Fruit fly (Drosophila melanogaster): ENCODE data around the gene shop.

The shop gene

DNA sequence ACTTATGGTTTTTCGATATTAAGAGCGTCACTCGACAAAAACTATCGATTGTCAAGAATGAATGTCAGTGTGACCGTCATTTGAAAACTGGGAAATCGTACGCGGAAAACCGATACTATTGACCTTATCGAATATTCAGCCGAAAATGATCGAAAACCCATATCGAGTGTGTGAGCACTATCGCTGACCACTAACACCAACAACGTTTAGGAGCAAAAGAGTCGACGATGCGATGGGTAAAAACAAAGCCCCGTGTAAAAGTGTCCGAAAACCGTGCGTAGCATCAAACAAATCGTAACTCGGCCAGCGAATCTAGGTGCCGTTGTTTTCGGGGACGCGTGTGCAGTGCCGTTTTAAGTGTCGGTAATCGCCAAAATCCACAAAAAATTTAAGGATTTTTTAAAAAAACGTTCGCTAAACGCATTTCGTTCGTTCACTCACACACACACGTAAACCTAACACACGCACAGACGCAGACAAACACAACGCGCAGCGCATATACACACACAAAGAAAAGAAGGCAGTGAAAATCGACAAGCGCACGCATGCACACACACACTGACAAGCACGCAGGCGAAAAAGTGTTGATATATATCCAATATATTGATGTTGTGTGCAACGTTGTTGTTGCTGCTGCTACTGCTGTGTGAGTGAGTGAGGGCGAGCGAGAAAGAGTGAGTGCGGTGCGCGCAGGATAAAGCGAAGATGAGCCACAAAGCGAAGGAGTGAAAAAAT lies 15.5 kb upstream of the shop start, which contains the start of the genes CG7326 and Dora (continued):
- TF ChIP-seq CG34376 (GFP tag; optimal IDR thresholded peaks at IDR 0.05): peak; percentile 44
- no peak for TF ChIP-seq lilli (GFP tag; optimal IDR thresholded peaks at IDR 0.05)
- peak; percentile 94 for TF ChIP-seq CG6791 (GFP tag; IDR thresholded peaks at IDR 0.05; ENCODE audit: partially characterized antibody)
- no peak for TF ChIP-seq Dad (GFP tag; optimal IDR thresholded peaks at IDR 0.05)
- TF ChIP-seq CG5245 (GFP tag; optimal IDR thresholded peaks at IDR 0.05): no peak
- peak; percentile 16 for TF ChIP-seq HmgD (GFP tag; optimal IDR thresholded peaks at IDR 0.05)
- TF ChIP-seq CG9609 (GFP tag; optimal IDR thresholded peaks at IDR 0.05): no peak
- TF ChIP-seq mld (GFP tag; IDR thresholded peaks at IDR 0.05; ENCODE audit: partially characterized antibody): peak; percentile 89
- TF ChIP-seq Deaf1 (tag; optimal IDR thresholded peaks at IDR 0.05): peak; percentile 48
- peak; percentile 29 for TF ChIP-seq Fer1 (GFP tag; optimal IDR thresholded peaks at IDR 0.05)
- TF ChIP-seq CG3281 (GFP tag; optimal IDR thresholded peaks at IDR 0.05): peak; percentile 5
- no peak for TF ChIP-seq CG9727 (GFP tag; optimal IDR thresholded peaks at IDR 0.05)
- TF ChIP-seq CTCF (GFP tag; optimal IDR thresholded peaks at IDR 0.05): no peak
- no peak for TF ChIP-seq abd-A (tag; optimal IDR thresholded peaks at IDR 0.05)
- no peak for TF ChIP-seq CG8290 (GFP tag; optimal IDR thresholded peaks at IDR 0.05)
- peak in 1 of 2 experiments; percentile 67 for TF ChIP-seq CG8290 (tag; optimal IDR thresholded peaks at IDR 0.05)
- TF ChIP-seq TFAM (GFP tag; optimal IDR thresholded peaks at IDR 0.05): no peak
- no peak for TF ChIP-seq Sox102F (GFP tag; optimal IDR thresholded peaks at IDR 0.05)
- no peak for TF ChIP-seq run (tag; optimal IDR thresholded peaks at IDR 0.05)
- no peak for TF ChIP-seq CG1602 (GFP tag; optimal IDR thresholded peaks at IDR 0.05)
- peak; percentile 96 for TF ChIP-seq Bgb (GFP tag; IDR thresholded peaks at IDR 0.05; ENCODE audit: partially characterized antibody)
- TF ChIP-seq CG13287 (GFP tag; IDR thresholded peaks at IDR 0.05; ENCODE audit: partially characterized antibody): peak; percentile 96
- no peak for TF ChIP-seq prd (optimal IDR thresholded peaks at IDR 0.05)
- TF ChIP-seq prd (GFP tag; IDR thresholded peaks at IDR 0.05): no peak
- peak; percentile 92 for TF ChIP-seq BEAF-32 (GFP tag; optimal IDR thresholded peaks at IDR 0.05)
- TF ChIP-seq jumu (GFP tag; optimal IDR thresholded peaks at IDR 0.05): peak; percentile 23
- peak; percentile 15 for TF ChIP-seq nmo (GFP tag; optimal IDR thresholded peaks at IDR 0.05)
- TF ChIP-seq NC2α (GFP tag; optimal IDR thresholded peaks at IDR 0.05): no peak
- peak; percentile 55 for TF ChIP-seq Hmr (GFP tag; optimal IDR thresholded peaks at IDR 0.05)
- TF ChIP-seq Lhr (GFP tag; optimal IDR thresholded peaks at IDR 0.05): peak; percentile 61
- TF ChIP-seq CG10321 (GFP tag; IDR thresholded peaks at IDR 0.05): no peak
- TF ChIP-seq gro (GFP tag; optimal IDR thresholded peaks at IDR 0.05): no peak
- no peak for TF ChIP-seq CG7786 (GFP tag; optimal IDR thresholded peaks at IDR 0.05)
- TF ChIP-seq phol (tag; optimal IDR thresholded peaks at IDR 0.05): peak; percentile 12
- peak; percentile 92 for TF ChIP-seq CG8478 (optimal IDR thresholded peaks at IDR 0.05)
- peak; percentile 75 for TF ChIP-seq CG12659 (GFP tag; optimal IDR thresholded peaks at IDR 0.05)
- no peak for TF ChIP-seq bcd (GFP tag; optimal IDR thresholded peaks at IDR 0.05)
- no peak for TF ChIP-seq Mes4 (GFP tag; optimal IDR thresholded peaks at IDR 0.05)
- TF ChIP-seq btn (GFP tag; optimal IDR thresholded peaks at IDR 0.05): no peak
- TF ChIP-seq knrl (GFP tag; IDR thresholded peaks at IDR 0.05; ENCODE audit: partially characterized antibody): peak; percentile 86
- TF ChIP-seq CG14667 (GFP tag; IDR thresholded peaks at IDR 0.05): no peak
- TF ChIP-seq emc (GFP tag; optimal IDR thresholded peaks at IDR 0.05): no peak
- TF ChIP-seq sob (GFP tag; IDR thresholded peaks at IDR 0.05): peak; percentile 26; the same call in 1 of the 2 replicates
- TF ChIP-seq CG4404 (GFP tag; IDR thresholded peaks at IDR 0.05): no peak
- TF ChIP-seq CG12299 (tag; optimal IDR thresholded peaks at IDR 0.05): peak; percentile 16
- TF ChIP-seq CG32532 (GFP tag; IDR thresholded peaks at IDR 0.05): 0 out of 2 replicates have a peak, but pooled peaks have one; percentile 6
- TF ChIP-seq Fer3 (tag; optimal IDR thresholded peaks at IDR 0.05): peak; percentile 3
- peak; percentile 35 for TF ChIP-seq CG13894 (tag; optimal IDR thresholded peaks at IDR 0.05)
- no peak for TF ChIP-seq CG17385 (GFP tag; optimal IDR thresholded peaks at IDR 0.05)
- no peak for TF ChIP-seq CG15696 (tag; optimal IDR thresholded peaks at IDR 0.05)
- no peak for TF ChIP-seq chif (GFP tag; optimal IDR thresholded peaks at IDR 0.05)
